Worm (Caenorhabditis elegans): ENCODE data around the gene srxa-9.

srxa-9 gene

DNA sequence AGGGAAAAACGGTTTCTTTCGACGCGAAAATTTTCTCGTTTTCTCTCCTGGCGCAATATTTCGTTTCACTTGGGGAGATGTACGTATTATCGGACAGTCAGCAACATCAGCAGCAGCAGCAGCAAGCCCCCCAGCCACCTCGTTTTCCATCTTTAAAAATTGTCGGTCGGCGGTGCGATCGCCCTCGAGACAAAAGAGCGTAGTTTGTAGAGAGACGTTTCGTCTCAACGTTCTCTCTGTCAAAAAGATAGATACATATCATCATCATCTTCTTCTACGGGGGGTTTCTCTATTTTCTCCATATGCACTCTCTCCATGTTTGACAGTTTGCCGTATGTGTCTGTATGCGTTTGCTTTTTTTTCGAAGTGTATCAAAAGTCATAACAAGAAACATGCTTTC, 37.2 kb upstream of the srxa-9 start (continued):
- TF ChIP-seq rcor-1 (GFP tag; IDR thresholded peaks at IDR 0.05) (no peak), ztf-22 (GFP tag; optimal IDR thresholded peaks at IDR 0.05) (no peak), dpl-1 (GFP tag; optimal IDR thresholded peaks at IDR 0.05) (no peak), efl-1 (GFP tag; optimal IDR thresholded peaks at IDR 0.05) (no peak), snpc-4 (GFP tag; optimal IDR thresholded peaks at IDR 0.05) (no peak), snpc-4 (tag; optimal IDR thresholded peaks at IDR 0.05) (peak in 2 of 4 experiments; percentile 4 to 29), tbp1 (GFP tag; optimal IDR thresholded peaks at IDR 0.05) (peak; percentile 9), xnd-1 (tag; optimal IDR thresholded peaks at IDR 0.05) (no peak), madf-10 (tag; optimal IDR thresholded peaks at IDR 0.05) (peak; percentile 27), dpff-1 (tag; optimal IDR thresholded peaks at IDR 0.05) (no peak), Y95B8A.8 (GFP tag; IDR thresholded peaks at IDR 0.05) (no peak), lag-1 (GFP tag; IDR thresholded peaks at IDR 0.05) (no peak), lin-40 (tag; optimal IDR thresholded peaks at IDR 0.05) (peak; percentile 65), B0261.1 (tag; optimal IDR thresholded peaks at IDR 0.05) (no peak), nfya-1 (tag; optimal IDR thresholded peaks at IDR 0.05; ENCODE audit: borderline replicate concordance, insufficient read depth) (no peak), let-526 (GFP tag; IDR thresholded peaks at IDR 0.05) (no peak), pha-4 (tag; optimal IDR thresholded peaks at IDR 0.05) (no peak), zfh-2 (GFP tag; conservative IDR thresholded peaks at IDR 0.05) (0 out of 2 replicates have a peak, but pooled peaks have one; percentile 57), gei-17 (GFP tag; optimal IDR thresholded peaks at IDR 0.05) (peak; percentile 12), nfya-2 (GFP tag; IDR thresholded peaks at IDR 0.05) (no peak), ets-4 (GFP tag; optimal IDR thresholded peaks at IDR 0.05) (no peak), madf-3 (GFP tag; IDR thresholded peaks at IDR 0.05) (no peak), hmg-20 (GFP tag; IDR thresholded peaks at IDR 0.05) (0 out of 2 replicates have a peak, but pooled peaks have one; percentile 40), K11D2.4 (GFP tag; IDR thresholded peaks at IDR 0.05) (no peak), Y56A3A.18 (GFP tag; IDR thresholded peaks at IDR 0.05) (no peak), ztf-6 (GFP tag; IDR thresholded peaks at IDR 0.05) (no peak), hlh-12 (tag; optimal IDR thresholded peaks at IDR 0.05) (no peak), attf-3 (GFP tag; conservative IDR thresholded peaks at IDR 0.05) (no peak), Y79H2A.3 (GFP tag; conservative IDR thresholded peaks at IDR 0.05) (no peak), cebp-1 (GFP tag; IDR thresholded peaks at IDR 0.05) (no peak), cebp-1 (tag; optimal IDR thresholded peaks at IDR 0.05) (peak; percentile 40), tlf-1 (GFP tag; optimal IDR thresholded peaks at IDR 0.05) (no peak), egrh-3 (GFP tag; IDR thresholded peaks at IDR 0.05) (peak; percentile 37; the same call in 1 of the 2 replicates), lir-1 (GFP tag; conservative IDR thresholded peaks at IDR 0.05) (0 out of 2 replicates have a peak, but pooled peaks have one; percentile 17), mel-28 (tag; optimal IDR thresholded peaks at IDR 0.05; ENCODE audit: borderline replicate concordance) (no peak), ceh-100 (GFP tag; IDR thresholded peaks at IDR 0.05) (no peak), lsl-1 (GFP tag; optimal IDR thresholded peaks at IDR 0.05) (no peak), Y53G8AR.9 (GFP tag; conservative IDR thresholded peaks at IDR 0.05) (no peak), snpc-3.4 (tag; optimal IDR thresholded peaks at IDR 0.05) (no peak), bed-1 (GFP tag; IDR thresholded peaks at IDR 0.05) (no peak), ceh-40 (GFP tag; IDR thresholded peaks at IDR 0.05) (no peak), unc-62 (GFP tag; optimal IDR thresholded peaks at IDR 0.05) (no peak), madf-6 (GFP tag; IDR thresholded peaks at IDR 0.05) (no peak), snpc-1.1 (tag; optimal IDR thresholded peaks at IDR 0.05; ENCODE audit: insufficient read depth) (no peak), attf-5 (GFP tag; optimal IDR thresholded peaks at IDR 0.05) (no peak), attf-6 (GFP tag; IDR thresholded peaks at IDR 0.05) (no peak), repo-1 (tag; optimal IDR thresholded peaks at IDR 0.05) (no peak), nhr-179 (tag; optimal IDR thresholded peaks at IDR 0.05) (no peak), F39B2.1 (GFP tag; IDR thresholded peaks at IDR 0.05) (no peak)

Data from whole organism, young adult.